Fruit fly (Drosophila melanogaster) whole organism, wandering third instar larva: ENCODE results near the gene CG7133.

ENCODE experiments used
- Abd-B ChIP-seq: fragments of >200 bp; optimal IDR thresholded peaks from 2 replicates; lab custom pipeline; 2017; ENCODE audit warnings: missing biosample characterization, missing genetic modification characterization
- Dfd ChIP-seq: fragments of >200 bp; optimal IDR thresholded peaks from 2 replicates; lab custom pipeline; 2017; ENCODE audit warnings: missing biosample characterization, missing genetic modification characterization
- Hnf4 ChIP-seq: fragments of 200-800 bp; sonication (Bioruptor generic); optimal IDR thresholded peaks from 2 replicates; lab custom pipeline; 2016; ENCODE audit warnings: missing biosample characterization, mild to moderate bottlenecking, missing genetic modification characterization
- Hr78 ChIP-seq: fragments of >200 bp; optimal IDR thresholded peaks from 2 replicates; lab custom pipeline; 2017; ENCODE audit warnings: missing biosample characterization, missing genetic modification characterization
- N ChIP-seq: fragments of >200 bp; optimal IDR thresholded peaks from 2 replicates; lab custom pipeline; 2018; ENCODE audit warnings: missing biosample characterization, missing external identifiers, missing genetic modification characterization
- Rel ChIP-seq, 2 experiments: fragments of 200-800 bp; sonication (Bioruptor generic) in 1 of 2; optimal IDR thresholded peaks; 2 replicates in 1 of 2; 3 replicates in 1 of 2; lab custom pipeline; 2016 to 2019; ENCODE audit warnings: mild to moderate bottlenecking in 2 of 2, missing biosample characterization in 2 of 2, missing genetic modification characterization in 2 of 2, moderate library complexity in 1 of 2
- br ChIP-seq: fragments of 200-800 bp; sonication (Bioruptor generic); optimal IDR thresholded peaks from 2 replicates; lab custom pipeline; 2016; ENCODE audit warnings: missing biosample characterization, missing genetic modification characterization
- dmrt93B ChIP-seq: fragments of 200-800 bp; sonication (Bioruptor generic); optimal IDR thresholded peaks from 2 replicates; lab custom pipeline; 2018; ENCODE audit warnings: missing biosample characterization, mild to moderate bottlenecking, missing genetic modification characterization
- foxo ChIP-seq, 2 experiments: fragments of 200-800 bp; sonication (Bioruptor generic); optimal IDR thresholded peaks; 2 replicates in 1 of 2; 3 replicates in 1 of 2; lab custom pipeline; 2016 to 2017; ENCODE audit warnings: missing biosample characterization in 2 of 2, missing genetic modification characterization in 2 of 2
- fru ChIP-seq: fragments of 200-800 bp; sonication (Bioruptor generic); optimal IDR thresholded peaks from 3 replicates; lab custom pipeline; 2016; ENCODE audit warnings: missing biosample characterization, mild to moderate bottlenecking, missing genetic modification characterization
- jim ChIP-seq: fragments of 175-275, 200-325 bp; sonication (Bioruptor generic); optimal IDR thresholded peaks from 2 replicates; lab custom pipeline; 2016; ENCODE audit warnings: missing biosample characterization, mild to moderate bottlenecking, missing genetic modification characterization
- pan ChIP-seq: fragments of >200 bp; optimal IDR thresholded peaks from 2 replicates; lab custom pipeline; 2017
- psq ChIP-seq: fragments of 200-800 bp; sonication (Bioruptor generic); optimal IDR thresholded peaks from 3 replicates; lab custom pipeline; 2017; ENCODE audit warnings: missing biosample characterization, mild to moderate bottlenecking, missing genetic modification characterization, moderate library complexity

DNA sequence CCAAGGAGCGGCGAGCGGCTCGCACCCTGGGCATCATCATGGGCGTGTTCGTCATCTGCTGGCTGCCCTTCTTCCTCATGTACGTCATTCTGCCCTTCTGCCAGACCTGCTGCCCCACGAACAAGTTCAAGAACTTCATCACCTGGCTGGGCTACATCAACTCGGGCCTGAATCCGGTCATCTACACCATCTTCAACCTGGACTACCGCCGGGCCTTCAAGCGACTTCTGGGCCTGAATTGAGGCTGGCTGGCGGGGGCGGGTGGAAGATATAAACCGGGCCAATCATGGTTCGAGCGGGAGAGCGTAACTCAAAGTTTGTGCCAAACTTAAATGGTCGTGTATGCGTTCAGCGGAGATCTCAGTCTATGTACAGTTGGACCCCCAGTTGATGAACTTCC lies 10.5 kb downstream of the CG7133 start:
- no peak for TF ChIP-seq dmrt93B
- TF ChIP-seq Hr78 (GFP tag; lab: Kevin White, UChicago): no peak
- no peak for TF ChIP-seq psq (GFP tag; lab: Kevin White, UChicago)
- TF ChIP-seq Dfd: no peak
- TF ChIP-seq pan: no peak
- no peak for TF ChIP-seq br (GFP tag; lab: Kevin White, UChicago)
- no peak for TF ChIP-seq foxo (GFP tag; optimal IDR thresholded peaks at IDR 0.05; lab: Kevin White, UChicago)
- TF ChIP-seq Abd-B (GFP tag; lab: Kevin White, UChicago): no peak
- no peak for TF ChIP-seq fru (GFP tag; lab: Kevin White, UChicago)
- TF ChIP-seq N (GFP tag; lab: Kevin White, UChicago): no peak
- no peak for TF ChIP-seq Rel (GFP tag; optimal IDR thresholded peaks at IDR 0.05; lab: Kevin White, UChicago)
- TF ChIP-seq Rel (tag; optimal IDR thresholded peaks at IDR 0.05; lab: Kevin White, UChicago): no peak
- no peak for TF ChIP-seq jim (GFP tag; lab: Kevin White, UChicago)
- TF ChIP-seq Hnf4: no peak
